Worm (Caenorhabditis elegans): ENCODE results near the gene hil-3.
A peak's percentile ranks its signal among the peaks of the same experiment; 100 is the strongest.

The hil-3 gene

ce11 chrX:8157132-8157531 lies 1.8 kb upstream of the hil-3 start:
- TF ChIP-seq snpc-4 (tag; optimal IDR thresholded peaks at IDR 0.05) = no peak
- TF ChIP-seq mab-5 (tag; optimal IDR thresholded peaks at IDR 0.05) = no peak
- TF ChIP-seq alr-1 (tag; optimal IDR thresholded peaks at IDR 0.05) = no peak
- TF ChIP-seq ztf-4 (tag; optimal IDR thresholded peaks at IDR 0.05) = no peak
- no peak for TF ChIP-seq ZK546.5 (tag; optimal IDR thresholded peaks at IDR 0.05)
- no peak for TF ChIP-seq lin-39 (tag; optimal IDR thresholded peaks at IDR 0.05)
- no peak for TF ChIP-seq dmd-4 (tag; optimal IDR thresholded peaks at IDR 0.05)
- TF ChIP-seq unc-62 (GFP tag; optimal IDR thresholded peaks at IDR 0.05) = no peak
- peak; percentile 52 for TF ChIP-seq unc-55 (GFP tag; optimal IDR thresholded peaks at IDR 0.05)
- TF ChIP-seq ama-1 (optimal IDR thresholded peaks at IDR 0.05) = no peak
- peak; percentile 39 for TF ChIP-seq C34F6.9 (tag; optimal IDR thresholded peaks at IDR 0.05)
- TF ChIP-seq lin-11 (tag; optimal IDR thresholded peaks at IDR 0.05) = no peak
- TF ChIP-seq peb-1 (tag; optimal IDR thresholded peaks at IDR 0.05) = no peak
- TF ChIP-seq nhr-25 (tag; optimal IDR thresholded peaks at IDR 0.05) = no peak
- TF ChIP-seq crh-2 (tag; optimal IDR thresholded peaks at IDR 0.05) = peak; percentile 24
- no peak for TF ChIP-seq ceh-82 (tag; optimal IDR thresholded peaks at IDR 0.05)
- no peak for TF ChIP-seq nhr-237 (tag; optimal IDR thresholded peaks at IDR 0.05)
- peak; percentile 70 for TF ChIP-seq nhr-129 (tag; optimal IDR thresholded peaks at IDR 0.05)
- TF ChIP-seq mbf-1 (tag; optimal IDR thresholded peaks at IDR 0.05) = no peak
- TF ChIP-seq sma-3 (GFP tag; optimal IDR thresholded peaks at IDR 0.05) = no peak
- TF ChIP-seq nhr-6 (tag; optimal IDR thresholded peaks at IDR 0.05) = no peak
- no peak for TF ChIP-seq egl-27 (tag; optimal IDR thresholded peaks at IDR 0.05)
- no peak for TF ChIP-seq ceh-16 (tag; optimal IDR thresholded peaks at IDR 0.05)
- TF ChIP-seq lsy-2 (tag; optimal IDR thresholded peaks at IDR 0.05) = peak in 1 of 2 experiments; percentile 50
- peak; percentile 13 for TF ChIP-seq sma-9 (GFP tag; optimal IDR thresholded peaks at IDR 0.05)
- TF ChIP-seq sma-9 (tag; optimal IDR thresholded peaks at IDR 0.05) = no peak
- TF ChIP-seq lin-13 (GFP tag; optimal IDR thresholded peaks at IDR 0.05) = peak; percentile 3

ce11 chrX:8160016-8160415 lies 1.0 kb downstream of the hil-3 start:
- TF ChIP-seq sem-4 (tag; optimal IDR thresholded peaks at IDR 0.05) (no peak), fos-1 (tag; optimal IDR thresholded peaks at IDR 0.05) (no peak), aly-2 (tag; optimal IDR thresholded peaks at IDR 0.05) (no peak), ama-1 (optimal IDR thresholded peaks at IDR 0.05) (peak; percentile 16), nhr-129 (tag; optimal IDR thresholded peaks at IDR 0.05) (peak; percentile 75), ztf-11 (tag; optimal IDR thresholded peaks at IDR 0.05) (no peak), ZK546.5 (tag; optimal IDR thresholded peaks at IDR 0.05) (no peak), C34F6.9 (tag; optimal IDR thresholded peaks at IDR 0.05) (no peak), unc-62 (GFP tag; optimal IDR thresholded peaks at IDR 0.05) (no peak), nhr-237 (tag; optimal IDR thresholded peaks at IDR 0.05) (no peak), blmp-1 (tag; optimal IDR thresholded peaks at IDR 0.05; ENCODE audit: insufficient read depth) (no peak), unc-55 (GFP tag; optimal IDR thresholded peaks at IDR 0.05) (peak; percentile 7), nhr-6 (tag; optimal IDR thresholded peaks at IDR 0.05) (peak; percentile 3), mab-5 (tag; optimal IDR thresholded peaks at IDR 0.05) (peak; percentile 59), lsy-2 (tag; optimal IDR thresholded peaks at IDR 0.05) (peak in 1 of 2 experiments; percentile 13), nhr-77 (tag; optimal IDR thresholded peaks at IDR 0.05) (no peak), snpc-4 (tag; optimal IDR thresholded peaks at IDR 0.05) (no peak), gmeb-1 (tag; optimal IDR thresholded peaks at IDR 0.05) (no peak), skn-1 (tag; optimal IDR thresholded peaks at IDR 0.05) (no peak), elt-1 (tag; optimal IDR thresholded peaks at IDR 0.05) (no peak), nhr-25 (tag; optimal IDR thresholded peaks at IDR 0.05) (peak; percentile 55), mbf-1 (tag; optimal IDR thresholded peaks at IDR 0.05) (no peak), lin-13 (GFP tag; optimal IDR thresholded peaks at IDR 0.05) (no peak), alr-1 (tag; optimal IDR thresholded peaks at IDR 0.05) (no peak), ceh-16 (tag; optimal IDR thresholded peaks at IDR 0.05) (no peak), ceh-82 (tag; optimal IDR thresholded peaks at IDR 0.05) (no peak), dmd-4 (tag; optimal IDR thresholded peaks at IDR 0.05) (no peak)

ce11 chrX:8162793-8163192 lies 3.8 kb downstream of the hil-3 start, which contains the start of gene F22F1.3:
Gene F22F1.3, minus strand, starts transcription at chrX:8163073.
- TF ChIP-seq ama-1 (optimal IDR thresholded peaks at IDR 0.05) = no peak
- no peak for TF ChIP-seq nhr-12 (tag; optimal IDR thresholded peaks at IDR 0.05)
- TF ChIP-seq unc-62 (GFP tag; optimal IDR thresholded peaks at IDR 0.05) = no peak
- no peak for TF ChIP-seq Y55F3AM.14 (GFP tag; optimal IDR thresholded peaks at IDR 0.05)
- no peak for TF ChIP-seq nhr-77 (tag; optimal IDR thresholded peaks at IDR 0.05)
- no peak for TF ChIP-seq mab-5 (tag; optimal IDR thresholded peaks at IDR 0.05)
- no peak for TF ChIP-seq fos-1 (tag; optimal IDR thresholded peaks at IDR 0.05)
- no peak for TF ChIP-seq dmd-4 (tag; optimal IDR thresholded peaks at IDR 0.05)
- TF ChIP-seq crh-2 (tag; optimal IDR thresholded peaks at IDR 0.05) = no peak
- TF ChIP-seq nhr-25 (tag; optimal IDR thresholded peaks at IDR 0.05) = no peak
- no peak for TF ChIP-seq skn-1 (tag; optimal IDR thresholded peaks at IDR 0.05)
- TF ChIP-seq mdl-1 (tag; optimal IDR thresholded peaks at IDR 0.05) = no peak
- no peak for TF ChIP-seq nhr-21 (tag; optimal IDR thresholded peaks at IDR 0.05)
- TF ChIP-seq R02D3.7 (tag; optimal IDR thresholded peaks at IDR 0.05) = no peak
- TF ChIP-seq egl-27 (tag; optimal IDR thresholded peaks at IDR 0.05) = no peak
- TF ChIP-seq aly-2 (tag; optimal IDR thresholded peaks at IDR 0.05) = no peak
- TF ChIP-seq lsy-2 (tag; optimal IDR thresholded peaks at IDR 0.05) = no peak
- TF ChIP-seq ZK546.5 (tag; optimal IDR thresholded peaks at IDR 0.05) = no peak
- TF ChIP-seq nhr-129 (tag; optimal IDR thresholded peaks at IDR 0.05) = no peak
- TF ChIP-seq alr-1 (tag; optimal IDR thresholded peaks at IDR 0.05) = no peak
